Fruit fly (Drosophila melanogaster): ENCODE data around the gene CG16749.
A peak's percentile ranks its signal among the peaks of the same experiment; 100 is the strongest.

Gene CG16749

DNA sequence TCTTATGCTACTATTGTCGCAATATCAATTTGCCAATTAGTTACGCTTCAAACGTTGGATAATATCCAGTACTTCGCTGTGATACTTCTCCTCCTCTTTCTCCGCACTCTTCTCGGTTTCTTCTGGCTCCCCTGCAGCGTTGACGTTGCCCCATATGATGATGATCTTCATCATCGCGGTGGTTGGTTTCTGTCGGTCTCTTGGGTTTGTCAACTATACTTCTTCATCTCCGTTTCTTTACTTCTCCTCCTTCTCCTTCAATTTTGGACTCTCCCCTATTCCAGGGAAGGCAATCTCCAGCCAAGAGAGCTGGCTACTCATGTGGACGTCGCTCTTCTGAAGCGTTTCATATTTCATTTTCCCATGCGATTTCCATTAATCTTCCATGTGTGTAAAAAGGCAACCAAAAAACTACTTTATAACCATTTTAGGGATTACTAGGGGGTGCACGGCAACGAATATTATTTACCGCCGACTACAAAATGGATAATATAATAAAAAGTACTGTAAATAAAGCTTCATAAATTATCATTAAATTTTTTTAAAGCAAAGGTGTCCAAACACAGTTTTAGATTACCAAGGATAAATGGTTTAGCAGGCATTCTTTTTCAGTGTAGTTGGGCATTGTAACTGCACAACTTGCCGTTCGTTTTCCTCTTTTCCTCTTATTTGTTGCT is 16.2 kb upstream of the CG16749 start (continued):
- TF ChIP-seq cyc (GFP tag; optimal IDR thresholded peaks at IDR 0.05) (peak; percentile 74), dsx (GFP tag; optimal IDR thresholded peaks at IDR 0.05; ENCODE audit: poor library complexity, severe bottlenecking) (peak; percentile 89), fkh (GFP tag; optimal IDR thresholded peaks at IDR 0.05) (no peak), CG6854 (GFP tag; optimal IDR thresholded peaks at IDR 0.05) (peak; percentile 36), Hr38 (GFP tag; optimal IDR thresholded peaks at IDR 0.05) (no peak), OdsH (GFP tag; optimal IDR thresholded peaks at IDR 0.05) (peak; percentile 91), CG6163 (GFP tag; IDR thresholded peaks at IDR 0.05) (peak; percentile 90), topi (GFP tag; optimal IDR thresholded peaks at IDR 0.05) (peak; percentile 85), CG11762 (GFP tag; optimal IDR thresholded peaks at IDR 0.05; ENCODE audit: insufficient read depth) (peak; percentile 89), dac (GFP tag; optimal IDR thresholded peaks at IDR 0.05) (peak; percentile 56), Lpt (GFP tag; optimal IDR thresholded peaks at IDR 0.05) (peak; percentile 90), CG11902 (GFP tag; optimal IDR thresholded peaks at IDR 0.05) (peak; percentile 74), Sox14 (GFP tag; optimal IDR thresholded peaks at IDR 0.05) (peak; percentile 90), pdm3 (GFP tag; optimal IDR thresholded peaks at IDR 0.05) (peak; percentile 93), CG4318 (GFP tag; optimal IDR thresholded peaks at IDR 0.05) (peak; percentile 74), fd59A (GFP tag; optimal IDR thresholded peaks at IDR 0.05) (peak; percentile 89), acj6 (GFP tag; optimal IDR thresholded peaks at IDR 0.05) (peak; percentile 92), esn (GFP tag; optimal IDR thresholded peaks at IDR 0.05) (peak; percentile 89), Gug (GFP tag; IDR thresholded peaks at IDR 0.05) (peak; percentile 82), Eip78C (GFP tag) (peak; percentile 98), CG11294 (GFP tag; IDR thresholded peaks at IDR 0.05) (peak; percentile 42; the same call in 1 of the 2 replicates)

DNA sequence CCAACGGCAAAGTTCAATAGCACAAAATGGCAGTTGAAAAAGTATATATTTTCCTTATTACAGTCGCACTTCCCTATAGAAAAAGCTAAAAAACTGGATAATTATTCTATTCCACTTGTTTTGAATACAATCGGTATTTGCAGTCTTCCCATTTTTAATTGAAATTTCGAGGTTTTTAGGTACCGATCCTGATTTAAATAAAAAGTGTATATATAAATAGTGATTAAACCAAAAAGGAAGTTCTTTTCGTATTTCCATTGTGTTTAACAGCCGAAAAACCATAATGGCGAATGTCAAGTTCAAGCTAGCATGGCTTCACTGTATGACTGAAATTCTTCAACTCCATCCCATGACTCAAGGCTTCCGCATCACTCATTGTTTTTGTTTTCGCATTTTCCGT is 14.9 kb upstream of the CG16749 start:
- TF ChIP-seq CG1621 (tag; optimal IDR thresholded peaks at IDR 0.05) (peak; percentile 5), OdsH (GFP tag; optimal IDR thresholded peaks at IDR 0.05) (peak; percentile 50), fkh (GFP tag; optimal IDR thresholded peaks at IDR 0.05) (no peak), spab (GFP tag; optimal IDR thresholded peaks at IDR 0.05) (peak; percentile 46), CG11762 (GFP tag; optimal IDR thresholded peaks at IDR 0.05; ENCODE audit: insufficient read depth) (no peak), CG34406 (GFP tag; optimal IDR thresholded peaks at IDR 0.05) (peak; percentile 61), CG6792 (GFP tag; optimal IDR thresholded peaks at IDR 0.05) (peak; percentile 57), Blimp-1 (GFP tag; optimal IDR thresholded peaks at IDR 0.05) (no peak), acj6 (GFP tag; optimal IDR thresholded peaks at IDR 0.05) (peak; percentile 54), lz (GFP tag; optimal IDR thresholded peaks at IDR 0.05) (peak; percentile 46), Hr38 (GFP tag; optimal IDR thresholded peaks at IDR 0.05) (no peak), CG8632 (GFP tag; optimal IDR thresholded peaks at IDR 0.05) (peak; percentile 52), Eip78C (GFP tag) (peak; percentile 74), CG11294 (GFP tag; IDR thresholded peaks at IDR 0.05) (no peak), salr (GFP tag; optimal IDR thresholded peaks at IDR 0.05) (peak in 1 of 2 experiments; percentile 5), CG16779 (tag; optimal IDR thresholded peaks at IDR 0.05) (no peak), CG8119 (GFP tag; IDR thresholded peaks at IDR 0.05) (peak; percentile 35; the same call in 1 of the 3 replicates), Ets96B (tag; optimal IDR thresholded peaks at IDR 0.05) (peak; percentile 49), Eip93F (GFP tag; optimal IDR thresholded peaks at IDR 0.05) (peak; percentile 16), dsx (GFP tag; optimal IDR thresholded peaks at IDR 0.05; ENCODE audit: poor library complexity, severe bottlenecking) (peak; percentile 39), dac (GFP tag; optimal IDR thresholded peaks at IDR 0.05) (no peak), svp (GFP tag) (peak; percentile 74), CG6854 (GFP tag; optimal IDR thresholded peaks at IDR 0.05) (no peak), CG31627 (GFP tag; optimal IDR thresholded peaks at IDR 0.05) (peak; percentile 44), CG10669 (GFP tag; optimal IDR thresholded peaks at IDR 0.05) (peak; percentile 59), vri (GFP tag; optimal IDR thresholded peaks at IDR 0.05) (peak; percentile 21), fd85E (GFP tag; optimal IDR thresholded peaks at IDR 0.05) (no peak), CG15336 (GFP tag; IDR thresholded peaks at IDR 0.05) (peak; percentile 33), Smox (GFP tag; optimal IDR thresholded peaks at IDR 0.05) (peak; percentile 59), Ets21C (GFP tag; optimal IDR thresholded peaks at IDR 0.05) (no peak), Met (GFP tag; optimal IDR thresholded peaks at IDR 0.05) (peak; percentile 58), CG3032 (tag; optimal IDR thresholded peaks at IDR 0.05) (peak; percentile 52), Gug (GFP tag; IDR thresholded peaks at IDR 0.05) (no peak), CG3919 (GFP tag; optimal IDR thresholded peaks at IDR 0.05) (peak; percentile 32), eg (GFP tag; IDR thresholded peaks at IDR 0.05) (no peak), Hr39 (GFP tag; optimal IDR thresholded peaks at IDR 0.05) (peak; percentile 55), Sox102F (GFP tag; optimal IDR thresholded peaks at IDR 0.05) (peak; percentile 58), CG11902 (GFP tag; optimal IDR thresholded peaks at IDR 0.05) (peak; percentile 6), CG4318 (GFP tag; optimal IDR thresholded peaks at IDR 0.05) (peak; percentile 17)

Data from whole organism, prepupa.